Worm (Caenorhabditis elegans): Measurements from ENCODE around the gene dnj-25.
A peak's percentile ranks its signal among the peaks of the same experiment; 100 is the strongest.

dnj-25 gene

DNA sequence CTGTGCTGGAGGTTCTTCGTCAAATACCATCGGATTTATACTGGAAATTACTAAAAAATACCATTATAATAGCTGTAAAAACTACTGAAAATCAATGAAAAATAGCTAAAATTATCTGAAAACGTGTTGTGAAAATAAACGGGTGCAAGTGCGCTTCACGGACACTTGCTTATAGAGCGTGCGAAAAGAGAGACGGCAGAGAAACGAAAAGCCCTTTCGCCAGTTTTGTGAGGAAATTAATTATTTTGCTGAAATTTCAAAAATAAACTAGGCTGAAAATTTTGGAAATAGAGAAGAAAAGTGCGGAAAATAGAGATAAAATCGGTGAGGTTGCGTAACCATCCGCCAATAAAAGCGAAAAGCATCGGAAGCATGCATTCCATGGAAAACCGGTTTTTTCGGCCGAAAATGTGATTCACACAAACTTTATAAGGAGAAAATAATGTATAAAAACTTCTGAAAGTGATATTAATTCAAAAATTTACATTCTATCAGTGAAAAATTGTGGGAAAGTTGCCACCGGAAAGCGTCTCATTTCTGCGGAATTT is at the start of gene dnj-25:
dnj-25 (minus strand) TSS at position 57 of the 548 bp plus-strand sequence.
- TF ChIP-seq dao-5 (tag; optimal IDR thresholded peaks at IDR 0.05) (no peak), him-1 (tag; optimal IDR thresholded peaks at IDR 0.05) (no peak), W03F9.2 (tag; optimal IDR thresholded peaks at IDR 0.05) (no peak)

DNA sequence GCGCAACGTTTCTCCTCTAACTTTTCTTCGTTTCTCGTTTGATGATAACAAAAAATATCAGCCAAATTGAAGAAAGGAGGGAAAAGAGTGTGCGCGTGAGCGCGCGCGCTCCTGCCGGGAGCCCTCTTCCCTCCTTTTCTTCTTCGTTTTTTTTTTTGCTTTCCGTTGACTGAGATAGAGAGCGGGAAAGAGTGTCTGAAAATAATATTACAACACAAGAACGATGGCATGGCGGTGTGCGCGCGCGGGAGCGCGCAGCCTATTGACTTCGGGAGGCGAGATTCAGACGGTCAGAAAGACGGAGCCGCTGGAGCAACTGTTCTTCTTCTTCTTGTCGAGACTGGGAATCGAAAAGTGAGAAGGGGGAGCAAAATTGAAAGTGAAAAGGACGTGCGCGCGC is 49.6 kb upstream of the dnj-25 start:
- TF ChIP-seq W03F9.2 (tag; optimal IDR thresholded peaks at IDR 0.05), result no peak
- TF ChIP-seq dao-5 (tag; optimal IDR thresholded peaks at IDR 0.05), result no peak
- TF ChIP-seq him-1 (tag; optimal IDR thresholded peaks at IDR 0.05), result no peak

DNA sequence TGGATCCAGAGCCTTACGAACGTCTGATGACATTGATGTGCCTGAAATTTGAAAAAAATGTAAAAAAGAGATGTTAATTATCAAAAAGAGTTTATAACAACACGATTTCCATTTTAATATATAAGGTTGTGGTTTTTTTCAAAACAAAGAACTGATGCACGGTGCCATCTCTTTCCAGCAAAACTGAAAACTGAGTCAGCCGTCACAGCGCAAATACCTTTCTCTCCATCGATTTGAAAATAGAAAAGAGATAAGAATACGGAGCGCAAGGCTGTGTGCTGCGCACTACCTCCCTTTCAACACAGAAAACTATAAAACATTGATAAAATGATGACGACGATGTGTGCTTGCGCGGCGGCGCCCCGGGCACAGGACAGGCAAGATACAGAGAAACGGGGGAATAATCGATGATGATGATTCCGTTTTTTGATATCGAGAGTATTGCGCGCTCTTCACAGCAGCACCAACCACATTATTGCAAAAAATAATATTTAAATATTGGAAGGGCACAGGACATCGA is 48.3 kb upstream of the dnj-25 start, which contains the start of gene Y44A6D.3:
Y44A6D.3 (minus strand) TSS at position 51 of the 520 bp plus-strand sequence.
- TF ChIP-seq W03F9.2 (tag; optimal IDR thresholded peaks at IDR 0.05) (no peak), dao-5 (tag; optimal IDR thresholded peaks at IDR 0.05) (no peak)

DNA sequence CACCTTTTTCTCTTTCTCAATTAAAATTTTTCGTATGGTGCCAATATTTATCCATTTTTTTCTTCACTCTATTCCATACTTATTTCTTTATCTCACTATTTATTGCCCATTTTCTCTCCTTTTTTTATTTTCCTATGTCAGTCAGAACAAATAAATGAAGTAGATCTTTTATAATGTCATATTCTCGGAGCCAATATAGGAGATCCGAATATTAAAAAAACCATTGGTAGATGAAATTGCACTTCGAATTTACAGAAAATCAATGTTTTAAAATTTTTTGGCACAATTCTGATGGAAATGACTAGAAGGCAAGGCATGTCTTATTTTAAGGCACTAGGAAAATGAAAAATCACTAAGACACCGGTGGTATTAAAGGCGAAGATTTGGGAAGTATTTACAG is 46.5 kb upstream of the dnj-25 start:
- no peak for TF ChIP-seq him-1 (tag; optimal IDR thresholded peaks at IDR 0.05)

DNA sequence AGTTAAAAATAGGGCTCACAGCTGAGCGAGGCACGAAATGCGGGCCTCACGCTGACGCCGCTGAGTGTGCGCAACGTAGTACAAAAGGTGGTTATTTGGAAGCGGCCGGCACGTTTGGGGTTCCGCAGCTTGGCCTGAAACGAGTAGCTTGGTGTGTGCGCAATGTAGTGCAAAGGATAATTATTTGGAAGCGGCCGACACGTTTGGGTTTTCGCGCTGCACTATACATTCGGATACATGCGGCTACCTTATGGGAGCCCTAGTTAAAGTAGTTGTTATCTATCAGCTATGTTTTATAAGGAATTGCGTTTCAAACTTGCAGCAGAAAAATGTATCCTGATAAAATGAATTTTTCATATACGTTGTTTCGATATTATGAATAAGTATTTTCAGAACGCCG is 45.9 kb upstream of the dnj-25 start, which contains the start of gene Y44A6D.1:
Y44A6D.1 (minus strand) TSS at position 23 of the 400 bp plus-strand sequence.
- TF ChIP-seq W03F9.2 (tag; optimal IDR thresholded peaks at IDR 0.05) (no peak), him-1 (tag; optimal IDR thresholded peaks at IDR 0.05) (no peak), dao-5 (tag; optimal IDR thresholded peaks at IDR 0.05) (no peak)

DNA sequence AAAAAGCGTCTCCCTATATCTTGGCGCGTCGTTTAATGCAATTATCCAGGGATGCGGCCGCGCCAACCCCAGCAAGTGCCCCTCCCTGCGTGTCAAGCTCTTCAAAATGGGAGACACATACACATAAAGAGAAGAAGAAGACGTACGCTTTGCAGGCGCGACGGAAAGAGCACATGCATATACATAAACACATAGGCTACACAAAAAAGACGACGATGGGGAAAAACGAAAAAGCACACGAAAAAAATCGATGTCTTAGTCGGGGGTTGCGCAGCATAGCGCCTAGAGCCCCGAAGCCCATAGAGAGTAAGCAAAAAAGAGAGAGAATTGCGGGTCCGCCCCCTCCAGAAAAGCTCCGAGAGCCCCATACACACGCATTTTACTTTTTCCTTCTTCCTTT is 45.0 kb upstream of the dnj-25 start, which contains the start of gene tpan-1:
tpan-1 (plus strand) TSS at position 398 of the 400 bp plus-strand sequence.
- no peak for TF ChIP-seq W03F9.2 (tag; optimal IDR thresholded peaks at IDR 0.05)
- TF ChIP-seq him-1 (tag; optimal IDR thresholded peaks at IDR 0.05), result peak; percentile 94
- no peak for TF ChIP-seq dao-5 (tag; optimal IDR thresholded peaks at IDR 0.05)

DNA sequence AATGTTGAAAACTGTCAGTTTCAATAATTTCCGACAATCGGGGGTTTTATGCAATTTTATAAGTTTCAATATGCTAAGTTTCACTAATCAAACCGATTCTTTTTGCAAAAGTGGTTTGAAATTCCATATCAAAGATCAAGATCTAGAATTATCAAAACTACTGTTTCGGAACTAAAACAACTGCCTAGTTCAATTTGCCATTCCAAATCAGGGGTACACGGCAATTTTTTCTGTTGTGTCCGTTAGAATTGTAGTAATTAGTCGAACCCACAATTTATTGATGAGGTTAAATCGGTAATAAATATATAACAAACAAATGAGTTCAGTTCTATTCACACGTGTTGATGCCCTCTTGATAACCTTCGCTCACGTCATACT is 41.7 kb upstream of the dnj-25 start:
- TF ChIP-seq him-1 (tag; optimal IDR thresholded peaks at IDR 0.05) (no peak), dao-5 (tag; optimal IDR thresholded peaks at IDR 0.05) (no peak), W03F9.2 (tag; optimal IDR thresholded peaks at IDR 0.05) (no peak)

DNA sequence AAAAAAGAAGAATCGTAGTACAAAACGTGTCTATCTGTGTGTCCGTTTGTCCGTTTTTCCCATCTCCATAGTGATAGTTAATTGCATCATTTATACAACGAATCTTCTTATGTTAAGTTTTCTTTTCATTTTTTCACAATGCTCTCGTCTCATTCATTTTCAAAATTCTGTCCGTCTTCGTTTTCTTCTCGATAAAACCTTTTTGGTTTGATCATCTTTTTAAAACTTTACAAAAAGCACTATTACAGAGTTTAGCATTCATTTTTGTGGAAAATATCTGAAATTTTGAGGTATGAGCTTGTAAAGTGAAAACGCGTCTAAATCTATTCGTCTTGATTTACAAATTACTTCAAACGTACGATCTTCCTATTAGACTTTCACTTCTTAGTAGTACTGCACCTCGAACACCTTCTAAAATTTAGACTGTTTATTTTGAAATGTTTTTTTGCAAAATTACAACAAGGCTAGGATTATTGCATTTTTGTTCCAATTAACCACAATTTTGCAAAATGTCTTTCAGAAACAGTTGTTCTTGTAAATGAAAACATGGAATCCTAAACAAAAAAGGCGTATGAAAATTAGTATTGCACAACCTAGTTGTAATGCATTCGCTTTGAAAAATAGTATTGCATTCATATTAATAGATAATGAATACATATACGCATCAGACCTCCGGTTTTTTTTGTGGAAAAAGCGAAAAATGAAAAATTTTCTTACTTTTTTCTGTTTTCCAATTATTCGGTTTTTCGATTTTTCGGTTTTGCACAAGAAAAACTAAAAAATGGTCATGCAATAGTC is 41.1 kb upstream of the dnj-25 start:
- TF ChIP-seq W03F9.2 (tag; optimal IDR thresholded peaks at IDR 0.05), result no peak
- TF ChIP-seq him-1 (tag; optimal IDR thresholded peaks at IDR 0.05), result peak; percentile 44
- TF ChIP-seq dao-5 (tag; optimal IDR thresholded peaks at IDR 0.05), result no peak

DNA sequence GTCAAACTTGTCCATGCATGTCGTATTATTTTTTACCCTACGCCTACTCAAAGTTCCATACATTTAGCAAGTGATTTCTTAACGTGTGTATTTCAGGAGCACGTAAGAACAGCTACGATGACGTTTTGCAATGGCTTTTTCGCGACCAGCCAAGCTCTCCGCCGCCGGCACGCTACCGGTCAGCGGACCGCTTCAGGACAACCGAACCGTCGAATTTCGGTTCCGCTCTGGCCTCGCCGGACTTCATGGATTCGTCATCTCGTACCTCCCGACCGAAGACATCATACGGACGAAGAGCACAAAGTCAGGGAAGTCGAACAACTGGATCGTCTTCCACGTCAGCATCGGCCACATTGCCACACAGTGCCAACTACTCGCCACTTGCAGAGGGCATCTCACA is 39.5 kb upstream of the dnj-25 start:
- TF ChIP-seq W03F9.2 (tag; optimal IDR thresholded peaks at IDR 0.05) (no peak), him-1 (tag; optimal IDR thresholded peaks at IDR 0.05) (no peak), dao-5 (tag; optimal IDR thresholded peaks at IDR 0.05) (no peak)

DNA sequence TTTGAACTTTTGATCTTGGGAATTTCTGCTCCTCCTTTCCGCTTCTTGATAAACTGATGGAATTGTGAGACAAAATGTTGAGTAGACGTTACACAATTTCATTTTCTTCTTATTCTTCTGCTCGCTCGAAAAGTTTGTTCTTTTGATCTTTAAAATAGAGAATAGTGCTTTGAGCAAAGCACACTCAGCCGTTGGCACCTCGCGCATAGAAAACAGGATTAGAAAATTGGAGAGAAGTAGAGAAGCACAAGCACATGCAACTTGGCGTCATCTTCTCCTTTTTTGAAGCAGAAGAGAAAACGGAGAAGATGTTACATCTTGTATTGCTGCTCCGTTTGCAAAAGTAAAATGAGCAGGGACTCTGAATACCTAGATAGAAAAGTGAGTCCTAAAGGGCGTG is 38.0 kb upstream of the dnj-25 start:
- TF ChIP-seq W03F9.2 (tag; optimal IDR thresholded peaks at IDR 0.05) (no peak), dao-5 (tag; optimal IDR thresholded peaks at IDR 0.05) (no peak), him-1 (tag; optimal IDR thresholded peaks at IDR 0.05) (peak; percentile 88)

DNA sequence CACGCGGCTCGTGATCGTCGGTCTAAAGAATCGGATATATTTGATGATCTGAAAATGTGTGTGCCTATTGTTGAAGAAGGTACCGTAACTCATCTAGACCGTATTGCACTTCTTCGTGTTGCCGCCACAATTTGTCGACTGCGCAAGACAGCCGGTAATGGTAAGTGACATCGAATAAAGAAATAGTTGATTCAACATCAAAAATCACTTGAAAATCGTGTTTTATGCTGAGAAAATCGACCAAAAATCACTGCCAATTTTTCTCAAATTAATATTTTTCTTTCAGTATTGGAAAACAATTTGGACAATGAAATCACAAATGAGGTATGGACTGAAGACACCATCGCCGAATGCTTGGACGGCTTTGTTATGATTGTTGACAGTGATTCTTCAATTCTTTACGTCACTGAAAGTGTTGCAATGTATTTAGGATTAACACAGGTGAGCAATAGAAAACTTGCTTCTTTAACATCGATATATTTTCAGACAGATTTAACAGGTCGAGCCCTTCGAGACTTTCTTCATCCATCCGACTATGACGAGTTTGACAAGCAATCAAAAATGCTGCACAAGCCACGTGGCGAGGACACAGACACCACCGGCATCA is 37.3 kb upstream of the dnj-25 start:
- TF ChIP-seq W03F9.2 (tag; optimal IDR thresholded peaks at IDR 0.05), result no peak
- no peak for TF ChIP-seq dao-5 (tag; optimal IDR thresholded peaks at IDR 0.05)
- no peak for TF ChIP-seq him-1 (tag; optimal IDR thresholded peaks at IDR 0.05)

DNA sequence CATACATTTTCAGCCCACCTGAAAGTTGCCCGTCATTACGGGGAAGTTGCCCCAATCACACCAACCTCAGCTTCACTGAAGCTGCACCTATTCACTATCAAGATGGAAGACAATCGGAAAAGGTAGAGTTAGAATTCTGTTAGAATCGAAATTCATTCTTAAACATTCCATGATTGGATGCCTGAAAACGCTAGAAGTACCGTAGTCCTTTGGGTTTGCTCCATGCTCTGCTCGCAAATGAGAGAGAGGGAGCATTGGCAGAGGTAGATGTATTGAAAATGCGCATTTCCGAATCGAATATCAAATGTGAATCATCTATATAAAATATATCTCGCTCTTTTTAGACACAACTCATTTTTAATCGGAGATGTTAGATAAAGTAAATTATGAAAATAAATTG is 36.3 kb upstream of the dnj-25 start, which contains the start of gene hif-1:
hif-1 (plus strand) TSS at position 8 of the 400 bp plus-strand sequence.
- TF ChIP-seq W03F9.2 (tag; optimal IDR thresholded peaks at IDR 0.05) (no peak), dao-5 (tag; optimal IDR thresholded peaks at IDR 0.05) (no peak), him-1 (tag; optimal IDR thresholded peaks at IDR 0.05) (no peak)

DNA sequence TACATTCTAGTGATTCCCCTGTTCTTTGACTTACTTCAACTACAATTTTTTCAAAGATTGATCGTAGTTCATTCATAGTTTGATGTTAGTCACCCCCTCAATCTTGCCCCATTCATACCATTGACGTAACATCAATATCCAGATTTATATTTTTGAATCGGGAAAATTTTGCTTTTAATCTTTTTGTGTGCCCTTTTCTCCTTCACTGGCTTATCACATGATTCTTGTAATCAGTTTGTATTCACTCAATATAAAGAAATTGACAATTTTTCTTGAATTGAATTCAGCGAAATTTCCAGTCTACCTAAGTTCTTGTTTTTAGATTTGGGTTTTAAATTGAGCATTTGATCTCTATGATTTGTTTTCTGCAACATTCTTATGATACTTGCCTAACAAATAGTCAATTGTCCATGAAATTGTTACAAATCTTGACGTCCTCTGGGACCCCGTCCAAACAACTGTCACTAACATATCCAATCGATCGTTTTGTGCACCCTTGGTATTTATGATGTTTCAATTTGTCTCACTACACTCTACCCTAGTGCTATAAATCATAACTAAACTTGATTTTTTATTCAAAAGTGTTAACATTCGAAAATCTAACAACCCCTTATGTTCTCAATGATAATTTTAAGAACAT is 35.7 kb upstream of the dnj-25 start:
- TF ChIP-seq W03F9.2 (tag; optimal IDR thresholded peaks at IDR 0.05) (no peak), him-1 (tag; optimal IDR thresholded peaks at IDR 0.05) (no peak), dao-5 (tag; optimal IDR thresholded peaks at IDR 0.05) (no peak)

Measured in whole organism, L4/young adult.